Fruit fly (Drosophila melanogaster) whole organism, embryonic: ENCODE measurements around the gene CG11178.

Experiments used
- ATbp ChIP-seq: fragments of 200-800 bp; sonication (Bioruptor generic); optimal IDR thresholded peaks from 2 replicates; lab custom pipeline; 2017; ENCODE audit warnings: missing biosample characterization, mild to moderate bottlenecking, missing genetic modification characterization, missing genetic modification reagents
- CG10565 ChIP-seq: fragments of 200-800 bp; sonication (Bioruptor generic); optimal IDR thresholded peaks from 3 replicates; lab custom pipeline; 2016; ENCODE audit warnings: missing biosample characterization, mild to moderate bottlenecking, missing genetic modification characterization
- CG12155 ChIP-seq: fragments of 200-800 bp; sonication (Bioruptor generic); optimal IDR thresholded peaks from 3 replicates; lab custom pipeline; 2016; ENCODE audit warnings: missing biosample characterization, missing genetic modification characterization
- CG12219 ChIP-seq: fragments of 200-800 bp; sonication (Bioruptor generic); optimal IDR thresholded peaks from 3 replicates; lab custom pipeline; 2018; ENCODE audit warnings: missing biosample characterization, mild to moderate bottlenecking, missing genetic modification characterization
- CG14014 ChIP-seq: fragments of 200-800 bp; sonication (Bioruptor generic); IDR thresholded peaks from 2 replicates; pipeline ENCODE4 v1.3.6; 2022; ENCODE audit warnings: missing biosample characterization, missing genetic modification characterization
- CG1529 ChIP-seq: fragments of 200-800 bp; sonication (Bioruptor generic); optimal IDR thresholded peaks from 3 replicates; lab custom pipeline; 2018; ENCODE audit warnings: missing biosample characterization, missing genetic modification characterization
- CG15601 ChIP-seq: fragments of 200-800 bp; sonication (Bioruptor generic); optimal IDR thresholded peaks from 3 replicates; lab custom pipeline; 2019; ENCODE audit warnings: missing biosample characterization, mild to moderate bottlenecking, missing genetic modification characterization, moderate library complexity
- CG17186 ChIP-seq: fragments of 200-800 bp; sonication (Bioruptor generic); optimal IDR thresholded peaks from 3 replicates; lab custom pipeline; 2017; ENCODE audit warnings: missing biosample characterization, missing genetic modification reagents, missing genetic modification characterization
- CG3163 ChIP-seq: fragments of 200-800 bp; sonication (Bioruptor generic); optimal IDR thresholded peaks from 3 replicates; lab custom pipeline; 2016; ENCODE audit warnings: missing biosample characterization, missing genetic modification characterization
- CG9727 ChIP-seq: fragments of 200-800 bp; sonication (Bioruptor generic); optimal IDR thresholded peaks from 3 replicates; lab custom pipeline; 2017; ENCODE audit warnings: missing biosample characterization, mild to moderate bottlenecking, missing genetic modification characterization
- CG9797 ChIP-seq: fragments of 200-800 bp; sonication (Bioruptor generic); optimal IDR thresholded peaks from 3 replicates; lab custom pipeline; 2018; ENCODE audit warnings: missing biosample characterization, mild to moderate bottlenecking, missing genetic modification characterization
- CG9932 ChIP-seq: fragments of 200-800 bp; sonication (Bioruptor generic); IDR thresholded peaks from 2 replicates; pipeline ENCODE4 v1.3.6; 2022; ENCODE audit warnings: missing biosample characterization, missing genetic modification characterization
- CkIIα-i1 ChIP-seq: fragments of 200-800 bp; sonication (Bioruptor generic); IDR thresholded peaks from 2 replicates; pipeline ENCODE4 v1.3.6; 2022; ENCODE audit warnings: missing biosample characterization, missing genetic modification characterization
- D ChIP-seq, 2 experiments: fragments of 200-800 bp in 1 of 2; fragments of >200 bp in 1 of 2; sonication (Bioruptor generic) in 1 of 2; optimal IDR thresholded peaks; 2 replicates in 1 of 2; 3 replicates in 1 of 2; lab custom pipeline; 2017; ENCODE audit warnings: mild to moderate bottlenecking in 1 of 2, missing biosample characterization in 1 of 2, missing genetic modification characterization in 1 of 2, missing genetic modification reagents in 1 of 2
- Elba2 ChIP-seq: fragments of 200-800 bp; sonication (Bioruptor generic); optimal IDR thresholded peaks from 3 replicates; lab custom pipeline; 2016; ENCODE audit warnings: missing biosample characterization, missing genetic modification characterization
- MTF-1 ChIP-seq: fragments of 200-800 bp; sonication (Bioruptor generic); optimal IDR thresholded peaks from 2 replicates; lab custom pipeline; 2018; ENCODE audit warnings: missing biosample characterization, mild to moderate bottlenecking, missing genetic modification characterization, borderline replicate concordance
- abd-A ChIP-seq: fragments of 200-800 bp; sonication (Bioruptor generic); optimal IDR thresholded peaks from 3 replicates; lab custom pipeline; 2019; ENCODE audit warnings: missing biosample characterization, mild to moderate bottlenecking, missing genetic modification characterization, moderate library complexity
- al ChIP-seq: fragments of 200-800 bp; sonication (Bioruptor generic); IDR thresholded peaks from 2 replicates; pipeline ENCODE4 v1.3.6; 2022; ENCODE audit warnings: missing biosample characterization, missing genetic modification characterization
- az2 ChIP-seq: fragments of 200-800 bp; sonication (Bioruptor generic); optimal IDR thresholded peaks from 3 replicates; lab custom pipeline; 2016; ENCODE audit warnings: missing biosample characterization, missing genetic modification characterization
- bcd ChIP-seq: fragments of 200-800 bp; sonication (Bioruptor generic); optimal IDR thresholded peaks from 2 replicates; lab custom pipeline; 2017; ENCODE audit warnings: missing biosample characterization, mild to moderate bottlenecking, missing genetic modification characterization
- bowl ChIP-seq: fragments of 200-800 bp; sonication (Bioruptor generic); IDR thresholded peaks from 2 replicates; pipeline ENCODE4 v1.3.6; 2022; ENCODE audit warnings: missing biosample characterization, missing genetic modification characterization
- chm ChIP-seq: fragments of 200-800 bp; sonication (Bioruptor generic); IDR thresholded peaks from 2 replicates; pipeline ENCODE4 v1.3.6; 2022; ENCODE audit warnings: missing biosample characterization, missing genetic modification characterization
- chn ChIP-seq: fragments of 200-800 bp; sonication (Bioruptor generic); optimal IDR thresholded peaks from 2 replicates; lab custom pipeline; 2016; ENCODE audit warnings: missing biosample characterization, missing genetic modification characterization
- cwo ChIP-seq: fragments of 200-800 bp; sonication (Bioruptor generic); optimal IDR thresholded peaks from 3 replicates; lab custom pipeline; 2017; ENCODE audit warnings: missing biosample characterization, missing genetic modification characterization, mild to moderate bottlenecking, moderate library complexity, missing genetic modification reagents
- dpn ChIP-seq, 2 experiments: fragments of 200-800 bp; sonication (Bioruptor generic); optimal IDR thresholded peaks; 3 replicates each; lab custom pipeline; 2016; ENCODE audit warnings: missing biosample characterization in 2 of 2, missing genetic modification characterization in 2 of 2
- eve ChIP-seq, 2 experiments: fragments of >200 bp; optimal IDR thresholded peaks; 2 replicates each; lab custom pipeline; 2017; ENCODE audit warnings: missing biosample characterization in 2 of 2, missing genetic modification characterization in 2 of 2
- exex ChIP-seq: fragments of 200-800 bp; sonication (Bioruptor generic); optimal IDR thresholded peaks from 4 replicates; lab custom pipeline; 2018; ENCODE audit warnings: missing biosample characterization, mild to moderate bottlenecking, missing genetic modification characterization, moderate library complexity
- fd64A ChIP-seq: fragments of 200-800 bp; sonication (Bioruptor generic); optimal IDR thresholded peaks from 3 replicates; lab custom pipeline; 2018; ENCODE audit warnings: missing biosample characterization, mild to moderate bottlenecking, missing genetic modification characterization
- jigr1 ChIP-seq: fragments of 200-800 bp; sonication (Bioruptor generic); IDR thresholded peaks from 3 replicates; pipeline ENCODE4 v1.3.6; 2022; ENCODE audit warnings: missing biosample characterization, missing genetic modification characterization
- kni ChIP-seq: fragments of 200-800 bp; sonication (Bioruptor generic); optimal IDR thresholded peaks from 3 replicates; lab custom pipeline; 2017; ENCODE audit warnings: mild to moderate bottlenecking, missing biosample characterization, missing genetic modification reagents, missing genetic modification characterization
- lab ChIP-seq: fragments of 200-800 bp; sonication (Bioruptor generic); optimal IDR thresholded peaks from 3 replicates; lab custom pipeline; 2017; ENCODE audit warnings: missing biosample characterization, missing genetic modification characterization, mild to moderate bottlenecking, moderate library complexity, missing genetic modification reagents
- nom ChIP-seq: fragments of 200-800 bp; sonication (Bioruptor generic); optimal IDR thresholded peaks from 2 replicates; lab custom pipeline; 2017; ENCODE audit warnings: missing biosample characterization, missing genetic modification characterization, mild to moderate bottlenecking, moderate library complexity, missing genetic modification reagents
- onecut ChIP-seq: fragments of 200-800 bp; sonication (Bioruptor generic); IDR thresholded peaks from 2 replicates; pipeline ENCODE4 v1.3.6; 2022; ENCODE audit warnings: missing biosample characterization, missing genetic modification characterization
- org-1 ChIP-seq: fragments of 200-800 bp; sonication (Bioruptor generic); optimal IDR thresholded peaks from 2 replicates; lab custom pipeline; 2017; ENCODE audit warnings: missing biosample characterization, missing genetic modification characterization
- pho ChIP-seq: fragments of 200-800 bp; sonication (Bioruptor generic); optimal IDR thresholded peaks from 2 replicates; lab custom pipeline; 2016; ENCODE audit warnings: missing biosample characterization, missing genetic modification characterization
- phol ChIP-seq: fragments of 200-800 bp; sonication (Bioruptor generic); optimal IDR thresholded peaks from 3 replicates; lab custom pipeline; 2018; ENCODE audit warnings: missing biosample characterization, mild to moderate bottlenecking, missing genetic modification characterization, moderate library complexity
- pita ChIP-seq: fragments of 200-800 bp; sonication (Bioruptor generic); optimal IDR thresholded peaks from 2 replicates; lab custom pipeline; 2017; ENCODE audit warnings: missing biosample characterization, mild to moderate bottlenecking, missing genetic modification characterization
- prd ChIP-seq, 3 experiments: fragments of >200 bp in 2 of 3; fragments of 200-800 bp in 1 of 3; sonication (Bioruptor generic) in 1 of 3; optimal IDR thresholded peaks in 2 of 3; IDR thresholded peaks in 1 of 3; 2 replicates in 2 of 3; 3 replicates in 1 of 3; pipeline versions ENCODE4 v1.3.6 to Lab custom; 2017 to 2022; ENCODE audit warnings: missing biosample characterization in 1 of 3, missing genetic modification characterization in 1 of 3
- sens ChIP-seq: fragments of 200-800 bp; sonication (Bioruptor generic); peaks from one replicate; lab custom pipeline; 2016; ENCODE audit warnings: missing biosample characterization, missing genetic modification characterization
- sens-2 ChIP-seq: fragments of 200-800 bp; sonication (Bioruptor generic); IDR thresholded peaks from 2 replicates; pipeline ENCODE4 v1.3.6; 2022; ENCODE audit warnings: missing biosample characterization, missing genetic modification characterization
- sisA ChIP-seq: fragments of 200-800 bp; sonication (Bioruptor generic); IDR thresholded peaks from 2 replicates; pipeline ENCODE4 v1.3.6; 2022; ENCODE audit warnings: missing biosample characterization, missing genetic modification characterization
- sna ChIP-seq: fragments of 200-800 bp; sonication (Bioruptor generic); IDR thresholded peaks from 2 replicates; pipeline ENCODE4 v1.3.6; 2022; ENCODE audit warnings: missing biosample characterization, missing genetic modification characterization; ENCODE audit not compliant: partially characterized antibody
- ssp ChIP-seq: fragments of 200-800 bp; sonication (Bioruptor generic); IDR thresholded peaks from 2 replicates; pipeline ENCODE4 v1.3.6; 2022; ENCODE audit warnings: missing biosample characterization, missing genetic modification characterization
- tll ChIP-seq, 2 experiments: fragments of 200-800 bp in 1 of 2; fragments of >200 bp in 1 of 2; sonication (Bioruptor generic) in 1 of 2; optimal IDR thresholded peaks; 2 replicates each; lab custom pipeline; 2017 to 2019; ENCODE audit warnings: missing biosample characterization in 2 of 2, missing genetic modification characterization in 2 of 2, mild to moderate bottlenecking in 1 of 2, moderate library complexity in 1 of 2
- ttk ChIP-seq: fragments of 200-800 bp; sonication (Bioruptor generic); IDR thresholded peaks from 2 replicates; pipeline ENCODE4 v2.1.2; 2022; ENCODE audit warnings: missing biosample characterization, missing genetic modification characterization
- usp ChIP-seq: fragments of >200 bp; optimal IDR thresholded peaks from 2 replicates; lab custom pipeline; 2017; ENCODE audit warnings: missing biosample characterization, missing genetic modification characterization
- vfl ChIP-seq: fragments of 200-800 bp; sonication (Bioruptor generic); optimal IDR thresholded peaks from 2 replicates; lab custom pipeline; 2016; ENCODE audit warnings: missing biosample characterization, missing genetic modification characterization
- vnd ChIP-seq: fragments of 200-800 bp; sonication (Bioruptor generic); IDR thresholded peaks from 3 replicates; pipeline ENCODE4 v1.3.6; 2022; ENCODE audit warnings: missing biosample characterization, missing genetic modification characterization; ENCODE audit not compliant: partially characterized antibody
- zfh1 ChIP-seq: fragments of 200-800 bp; sonication (Bioruptor generic); IDR thresholded peaks from 3 replicates; pipeline ENCODE4 v1.3.6; 2022; ENCODE audit warnings: missing biosample characterization, missing genetic modification characterization
- zfh2 ChIP-seq: fragments of 200-800 bp; sonication (Bioruptor generic); optimal IDR thresholded peaks from 2 replicates; lab custom pipeline; 2016; ENCODE audit warnings: missing biosample characterization, missing genetic modification characterization

CG11178 gene

DNA sequence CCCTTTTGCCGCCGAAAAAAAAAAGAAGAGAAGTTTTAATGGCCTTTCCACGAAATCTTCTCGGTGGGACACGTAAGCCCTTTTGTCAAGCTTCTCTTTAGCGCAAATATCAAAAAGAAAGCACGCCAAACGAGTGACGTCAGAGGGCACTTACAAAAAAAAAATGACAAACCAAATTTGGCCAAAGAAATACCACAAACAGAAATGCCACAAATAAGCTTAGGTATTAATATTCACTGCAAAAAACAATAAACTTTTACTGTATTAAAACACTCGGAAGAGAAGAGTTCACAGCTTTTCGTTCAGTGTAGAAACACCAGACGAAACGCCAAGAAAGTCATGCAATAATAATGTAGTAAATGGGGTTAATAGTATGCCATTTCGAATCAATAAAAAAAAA, 37.4 kb upstream of the CG11178 start (continued):
- TF ChIP-seq phol (peak; percentile 14), kni (GFP tag; lab: Kevin White, UChicago) (no peak), MTF-1 (no peak), ttk (no peak), CG9797 (GFP tag; lab: Kevin White, UChicago) (no peak), CG14014 (GFP tag; lab: Robert Waterston, UW) (peak; percentile 22; the same call in 1 of the 2 replicates), pita (GFP tag; lab: Kevin White, UChicago) (no peak), cwo (GFP tag; lab: Kevin White, UChicago) (no peak), ATbp (GFP tag; lab: Kevin White, UChicago) (no peak), sisA (peak; percentile 46), CG12219 (GFP tag; lab: Kevin White, UChicago) (no peak), fd64A (GFP tag; lab: Kevin White, UChicago) (no peak), CG17186 (GFP tag; lab: Kevin White, UChicago) (no peak), ssp (GFP tag; lab: Robert Waterston, UW) (no peak), zfh1 (GFP tag; lab: Robert Waterston, UW) (peak; percentile 50; the same call in 1 of the 3 replicates), al (GFP tag; lab: Robert Waterston, UW) (no peak), CG1529 (GFP tag; lab: Kevin White, UChicago) (no peak), chm (GFP tag; lab: Robert Waterston, UW) (no peak), CG12155 (GFP tag; lab: Kevin White, UChicago) (no peak), abd-A (tag; lab: Kevin White, UChicago) (no peak), sens-2 (GFP tag; lab: Robert Waterston, UW) (no peak), prd (optimal IDR thresholded peaks at IDR 0.05; lab: Kevin White, UChicago) (no peak), prd (GFP tag; IDR thresholded peaks at IDR 0.05; lab: Robert Waterston, UW) (peak; percentile 54), org-1 (GFP tag; lab: Kevin White, UChicago) (no peak), nom (GFP tag; lab: Kevin White, UChicago) (no peak), CG3163 (GFP tag; lab: Kevin White, UChicago) (no peak), Elba2 (GFP tag; lab: Kevin White, UChicago) (no peak), az2 (GFP tag; lab: Kevin White, UChicago) (peak; percentile 14), vnd (GFP tag; lab: Robert Waterston, UW) (no peak), bcd (GFP tag; lab: Kevin White, UChicago) (no peak), bowl (GFP tag; lab: Robert Waterston, UW) (no peak), D (optimal IDR thresholded peaks at IDR 0.05; lab: Kevin White, UChicago) (no peak), D (GFP tag; optimal IDR thresholded peaks at IDR 0.05; lab: Kevin White, UChicago) (no peak), tll (GFP tag; optimal IDR thresholded peaks at IDR 0.05; lab: Kevin White, UChicago) (no peak), CG10565 (GFP tag; lab: Kevin White, UChicago) (no peak), sens (peak; percentile 70), exex (tag; lab: Kevin White, UChicago) (no peak), sna (GFP tag; lab: Robert Waterston, UW) (no peak), CG9932 (no peak), dpn (GFP tag; optimal IDR thresholded peaks at IDR 0.05; lab: Kevin White, UChicago) (peak in 1 of 2 experiments; percentile 3), pho (no peak), CG9727 (GFP tag; lab: Kevin White, UChicago) (no peak), CG15601 (tag; lab: Kevin White, UChicago) (no peak), CkIIα-i1 (GFP tag; lab: Robert Waterston, UW) (no peak), onecut (GFP tag; lab: Robert Waterston, UW) (0 out of 2 replicates have a peak, but pooled peaks have one; percentile 6), eve (GFP tag; optimal IDR thresholded peaks at IDR 0.05; lab: Kevin White, UChicago) (peak in 1 of 2 experiments; percentile 30), jigr1 (GFP tag; lab: Robert Waterston, UW) (no peak), usp (GFP tag; lab: Kevin White, UChicago) (no peak), lab (peak; percentile 37), zfh2 (GFP tag; lab: Kevin White, UChicago) (peak; percentile 4), chn (GFP tag; lab: Kevin White, UChicago) (no peak), vfl (GFP tag; lab: Kevin White, UChicago) (no peak)
